Worm (Caenorhabditis elegans) whole organism, early embryonic: ENCODE results near the gene F56A11.5.

Experiments used
- B0310.2 ChIP-seq: sonication (generic microtip); optimal IDR thresholded peaks from 2 replicates; lab custom pipeline; 2016; ENCODE audit warnings: mild to moderate bottlenecking, missing genetic modification characterization, missing compliant biosample characterization
- F13C5.2 ChIP-seq: sonication (generic microtip); optimal IDR thresholded peaks from 2 replicates; lab custom pipeline; 2017; ENCODE audit warnings: mild to moderate bottlenecking, missing genetic modification characterization, inconsistent platforms, missing compliant biosample characterization
- aly-1 ChIP-seq: sonication (generic microtip); optimal IDR thresholded peaks from 2 replicates; lab custom pipeline; 2016; ENCODE audit warnings: missing genetic modification characterization, missing compliant biosample characterization
- ama-1 ChIP-seq: fragments of 150-350 bp; optimal IDR thresholded peaks from 2 replicates; lab custom pipeline; 2014
- ceh-13 ChIP-seq: fragments of 200-800 bp; sonication (Bioruptor generic); optimal IDR thresholded peaks from 2 replicates; lab custom pipeline; 2018; ENCODE audit warnings: mild to moderate bottlenecking, missing genetic modification characterization, missing compliant biosample characterization
- ceh-36 ChIP-seq: sonication (generic microtip); optimal IDR thresholded peaks from 2 replicates; lab custom pipeline; 2016; ENCODE audit warnings: missing genetic modification characterization, inconsistent platforms, missing compliant biosample characterization
- ets-7 ChIP-seq: sonication (generic microtip); optimal IDR thresholded peaks from 2 replicates; lab custom pipeline; 2016; ENCODE audit warnings: missing genotype, missing genetic modification characterization, missing compliant biosample characterization
- flt-1 ChIP-seq: fragments of 200-800 bp; sonication (Bioruptor generic); IDR thresholded peaks from 2 replicates; pipeline ENCODE4 v1.3.6; 2022; ENCODE audit warnings: missing genetic modification characterization, missing compliant biosample characterization
- hmbx-1 ChIP-seq: sonication (generic microtip); optimal IDR thresholded peaks from 2 replicates; lab custom pipeline; 2016; ENCODE audit warnings: mild to moderate bottlenecking, missing genetic modification characterization, missing compliant biosample characterization
- hmg-4 ChIP-seq: fragments of 200-800 bp; sonication (Bioruptor generic); optimal IDR thresholded peaks from 2 replicates; lab custom pipeline; 2018; ENCODE audit warnings: mild to moderate bottlenecking, missing genetic modification characterization, missing compliant biosample characterization
- hnd-1 ChIP-seq: sonication (generic microtip); optimal IDR thresholded peaks from 2 replicates; lab custom pipeline; 2016; ENCODE audit warnings: missing genetic modification characterization, missing compliant biosample characterization
- pes-1 ChIP-seq: fragments of 200-800 bp; sonication (Bioruptor generic); IDR thresholded peaks from 2 replicates; pipeline ENCODE4 v1.3.6; 2022; ENCODE audit warnings: missing genetic modification reagents, missing genetic modification characterization, missing compliant biosample characterization
- scrt-1 ChIP-seq: fragments of 200-800 bp; sonication (Bioruptor generic); IDR thresholded peaks from 2 replicates; pipeline ENCODE4 v1.3.6; 2022; ENCODE audit warnings: missing genetic modification characterization, missing compliant biosample characterization
- sea-1 ChIP-seq: fragments of 200-800 bp; sonication (Bioruptor generic); conservative IDR thresholded peaks from 2 replicates; pipeline ENCODE4 v1.3.6; 2022; ENCODE audit warnings: missing genetic modification characterization, missing compliant biosample characterization
- tbx-11 ChIP-seq: fragments of 200-800 bp; sonication (Bioruptor generic); IDR thresholded peaks from 2 replicates; pipeline ENCODE4 v1.3.6; 2022; ENCODE audit warnings: missing genetic modification characterization, missing compliant biosample characterization
- tbx-37 ChIP-seq: fragments of 200-800 bp; sonication (Bioruptor generic); conservative IDR thresholded peaks from 2 replicates; pipeline ENCODE4 v1.3.6; 2022; ENCODE audit warnings: missing genetic modification reagents, missing genetic modification characterization, missing compliant biosample characterization
- tra-4 ChIP-seq: sonication (generic microtip); optimal IDR thresholded peaks from 2 replicates; lab custom pipeline; 2017; ENCODE audit warnings: missing genetic modification characterization, missing compliant biosample characterization

The F56A11.5 gene

DNA sequence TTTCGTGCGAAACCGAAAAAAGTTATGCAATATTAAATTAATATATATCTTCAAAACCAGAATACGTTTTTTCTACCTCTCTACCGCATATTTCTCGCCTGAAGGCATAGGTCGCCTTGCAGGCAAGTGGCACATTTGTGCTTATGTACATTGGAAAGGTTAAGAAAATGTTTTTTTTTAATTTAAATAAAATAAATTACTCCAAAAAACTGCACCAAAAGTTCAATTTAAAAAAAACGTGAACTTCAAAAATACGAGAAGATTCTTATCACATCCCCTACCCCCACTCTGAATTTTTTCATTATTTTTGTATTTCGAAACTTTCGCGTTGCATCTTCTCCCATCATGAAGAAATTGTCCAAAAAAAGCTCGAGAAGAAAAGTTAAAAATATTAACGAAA lies 46.3 kb downstream of the F56A11.5 start, which contains the start of gene W03G1.2:
Gene W03G1.2, plus strand, starts transcription at position 301 of the 400 bp plus-strand sequence.
- TF ChIP-seq flt-1 (GFP tag; lab: Robert Waterston, UW) (no peak), pes-1 (GFP tag; lab: Robert Waterston, UW) (no peak), hmg-4 (GFP tag; lab: Kevin White, UChicago) (no peak), ama-1 (lab: Kevin White, UChicago) (no peak), ceh-13 (GFP tag; lab: Kevin White, UChicago) (no peak), F13C5.2 (tag; lab: Kevin White, UChicago) (no peak), hmbx-1 (tag; lab: Kevin White, UChicago) (no peak), sea-1 (GFP tag; lab: Robert Waterston, UW) (no peak), hnd-1 (tag; lab: Kevin White, UChicago) (no peak), tra-4 (tag; lab: Kevin White, UChicago) (no peak), ets-7 (tag; lab: Kevin White, UChicago) (no peak), B0310.2 (tag; lab: Kevin White, UChicago) (no peak), tbx-37 (GFP tag; lab: Robert Waterston, UW) (no peak), scrt-1 (no peak), ceh-36 (tag; lab: Kevin White, UChicago) (no peak), tbx-11 (GFP tag; lab: Robert Waterston, UW) (no peak), aly-1 (no peak)

DNA sequence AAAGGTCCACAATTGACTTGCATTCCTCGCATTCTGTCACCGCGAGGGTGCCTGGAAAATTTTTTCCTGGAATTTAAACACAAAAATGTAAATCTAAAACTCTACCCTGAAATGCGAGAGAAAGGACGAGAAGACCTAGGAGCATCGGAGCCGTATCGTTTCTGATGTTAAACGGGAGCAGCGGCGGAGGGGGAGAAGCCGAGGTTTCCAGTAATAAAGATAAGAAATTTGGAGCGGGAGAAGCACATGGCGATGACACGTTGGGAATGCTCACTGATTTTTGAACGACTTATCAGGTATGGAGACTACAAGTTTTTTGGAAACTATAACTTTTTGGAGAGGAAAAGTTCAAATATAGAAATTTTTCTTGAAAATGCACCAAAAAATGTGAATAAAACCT lies 47.1 kb downstream of the F56A11.5 start, which contains the start of gene asm-3:
Gene asm-3, minus strand, starts transcription at position 215 of the 400 bp plus-strand sequence.
- no peak for TF ChIP-seq tbx-11 (GFP tag; lab: Robert Waterston, UW)
- TF ChIP-seq hnd-1 (tag; lab: Kevin White, UChicago): no peak
- no peak for TF ChIP-seq aly-1
- no peak for TF ChIP-seq ceh-36 (tag; lab: Kevin White, UChicago)
- TF ChIP-seq ama-1 (lab: Kevin White, UChicago): no peak
- TF ChIP-seq flt-1 (GFP tag; lab: Robert Waterston, UW): no peak
- no peak for TF ChIP-seq hmg-4 (GFP tag; lab: Kevin White, UChicago)
- no peak for TF ChIP-seq F13C5.2 (tag; lab: Kevin White, UChicago)
- TF ChIP-seq pes-1 (GFP tag; lab: Robert Waterston, UW): no peak
- TF ChIP-seq hmbx-1 (tag; lab: Kevin White, UChicago): no peak
- TF ChIP-seq ets-7 (tag; lab: Kevin White, UChicago): no peak
- TF ChIP-seq B0310.2 (tag; lab: Kevin White, UChicago): no peak
- TF ChIP-seq tra-4 (tag; lab: Kevin White, UChicago): no peak
- TF ChIP-seq ceh-13 (GFP tag; lab: Kevin White, UChicago): no peak
- TF ChIP-seq scrt-1: no peak
- no peak for TF ChIP-seq tbx-37 (GFP tag; lab: Robert Waterston, UW)
- TF ChIP-seq sea-1 (GFP tag; lab: Robert Waterston, UW): no peak

DNA sequence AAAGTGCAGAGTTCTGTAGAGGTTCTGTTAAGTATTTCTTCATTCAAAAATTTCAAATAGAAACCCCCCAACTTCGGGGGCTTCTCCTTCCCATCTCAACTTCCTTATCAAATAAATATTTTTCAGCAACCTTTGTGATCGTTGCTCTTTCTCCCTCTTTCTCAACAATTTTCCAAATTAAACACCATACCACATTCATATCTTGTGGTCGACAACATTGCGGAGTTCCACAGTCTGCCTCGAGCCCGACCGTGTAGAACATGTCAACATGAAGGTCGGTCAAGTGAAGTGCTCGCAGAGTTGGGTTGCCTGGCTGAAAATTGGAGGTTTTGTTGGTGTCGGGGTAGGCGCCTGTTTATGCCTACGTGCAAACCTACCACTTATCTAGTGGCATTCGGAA lies 48.1 kb downstream of the F56A11.5 start:
- no peak for TF ChIP-seq hnd-1 (tag; lab: Kevin White, UChicago)
- TF ChIP-seq B0310.2 (tag; lab: Kevin White, UChicago): no peak
- no peak for TF ChIP-seq sea-1 (GFP tag; lab: Robert Waterston, UW)
- no peak for TF ChIP-seq tbx-11 (GFP tag; lab: Robert Waterston, UW)
- TF ChIP-seq hmg-4 (GFP tag; lab: Kevin White, UChicago): no peak
- TF ChIP-seq pes-1 (GFP tag; lab: Robert Waterston, UW): no peak
- TF ChIP-seq ceh-36 (tag; lab: Kevin White, UChicago): no peak
- no peak for TF ChIP-seq ceh-13 (GFP tag; lab: Kevin White, UChicago)
- TF ChIP-seq tbx-37 (GFP tag; lab: Robert Waterston, UW): no peak
- no peak for TF ChIP-seq ama-1 (lab: Kevin White, UChicago)
- no peak for TF ChIP-seq flt-1 (GFP tag; lab: Robert Waterston, UW)
- TF ChIP-seq F13C5.2 (tag; lab: Kevin White, UChicago): no peak

DNA sequence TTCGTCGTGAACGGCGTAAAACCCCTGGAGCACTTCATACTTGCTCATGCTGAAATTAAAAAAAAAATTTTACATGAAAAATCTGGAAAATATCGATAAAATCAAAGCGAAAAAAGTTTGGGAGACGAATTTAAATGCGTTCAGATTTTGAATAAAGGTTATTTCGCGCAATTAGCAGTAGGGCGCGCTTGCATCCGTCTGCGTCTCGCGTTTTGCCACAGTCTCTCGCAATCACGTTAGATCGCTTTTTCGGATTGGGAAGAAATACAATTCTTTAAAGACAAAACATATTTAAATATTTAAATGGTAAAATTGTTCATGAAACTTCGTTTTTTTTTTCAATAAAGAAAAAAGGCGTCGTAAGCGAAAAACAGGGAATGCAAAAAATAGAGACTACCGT lies 51.2 kb downstream of the F56A11.5 start, which contains the start of gene pig-1:
Gene pig-1, minus strand, starts transcription at position 49 of the 400 bp plus-strand sequence.
- TF ChIP-seq ets-7 (tag; lab: Kevin White, UChicago) (no peak), scrt-1 (no peak), ceh-13 (GFP tag; lab: Kevin White, UChicago) (no peak), flt-1 (GFP tag; lab: Robert Waterston, UW) (no peak), F13C5.2 (tag; lab: Kevin White, UChicago) (peak; percentile 29)
